Worm (Caenorhabditis elegans) whole organism, L3 larva: Measurements from ENCODE around the gene F33A8.7.

ENCODE experiments used
- lin-39 ChIP-seq: fragments of 150-350 bp; optimal IDR thresholded peaks from 2 replicates; lab custom pipeline; 2018; ENCODE audit warnings: missing biosample characterization, missing genetic modification reagents, missing genetic modification characterization
- mdl-1 ChIP-seq: fragments of 150-350 bp; optimal IDR thresholded peaks from 2 replicates; lab custom pipeline; 2014; ENCODE audit warnings: missing biosample characterization, missing genetic modification characterization
- nhr-12 ChIP-seq: fragments of 150-350 bp; optimal IDR thresholded peaks from 2 replicates; lab custom pipeline; 2014; ENCODE audit warnings: missing biosample characterization, missing genetic modification characterization

- no peak for TF ChIP-seq nhr-12
- TF ChIP-seq lin-39 (tag; lab: Kevin White, UChicago) = peak; percentile 86
- no peak for TF ChIP-seq mdl-1 (tag; lab: Kevin White, UChicago)
Observed at ce11 chrII:11042878-11043331, 17.4 kb upstream of the F33A8.7 start.
